Worm (Caenorhabditis elegans) whole organism, late embryonic: ENCODE data around the gene Y40B10A.11.

Source experiments
- F13H6.1 ChIP-seq: sonication (generic microtip); optimal IDR thresholded peaks from 2 replicates; lab custom pipeline; 2016; ENCODE audit warnings: missing genetic modification characterization, missing compliant biosample characterization
- K02D7.2 ChIP-seq: sonication (generic microtip); optimal IDR thresholded peaks from 2 replicates; lab custom pipeline; 2017; ENCODE audit warnings: mild to moderate bottlenecking, missing genetic modification characterization, missing compliant biosample characterization
- K09A11.1 ChIP-seq: sonication (generic microtip); optimal IDR thresholded peaks from 2 replicates; lab custom pipeline; 2017; ENCODE audit warnings: antibody characterized with exemption, mild to moderate bottlenecking, missing genetic modification characterization, missing compliant biosample characterization; ENCODE audit not compliant: insufficient read depth
- T23F11.4 ChIP-seq: fragments of 200-800 bp; sonication (Bioruptor generic); optimal IDR thresholded peaks from 2 replicates; lab custom pipeline; 2018; ENCODE audit warnings: mild to moderate bottlenecking, missing genetic modification characterization, missing compliant biosample characterization
- Y22D7AL.16 ChIP-seq: sonication (generic microtip); optimal IDR thresholded peaks from 2 replicates; lab custom pipeline; 2016; ENCODE audit warnings: missing genetic modification characterization, missing compliant biosample characterization
- ahr-1 ChIP-seq: sonication (generic microtip); optimal IDR thresholded peaks from 2 replicates; lab custom pipeline; 2016; ENCODE audit warnings: missing genetic modification characterization, missing compliant biosample characterization
- ceh-14 ChIP-seq: sonication (generic microtip); optimal IDR thresholded peaks from 2 replicates; lab custom pipeline; 2016; ENCODE audit warnings: missing genotype, missing genetic modification characterization, missing compliant biosample characterization
- ceh-18 ChIP-seq: sonication (generic microtip); optimal IDR thresholded peaks from 2 replicates; lab custom pipeline; 2016; ENCODE audit warnings: missing genetic modification characterization, missing compliant biosample characterization
- ceh-2 ChIP-seq: sonication (generic microtip); optimal IDR thresholded peaks from 2 replicates; lab custom pipeline; 2016; ENCODE audit warnings: missing genotype, missing genetic modification characterization, missing compliant biosample characterization
- ceh-24 ChIP-seq: sonication (generic microtip); optimal IDR thresholded peaks from 2 replicates; lab custom pipeline; 2016; ENCODE audit warnings: mild to moderate bottlenecking, missing genetic modification characterization, missing compliant biosample characterization
- ceh-34 ChIP-seq: sonication (generic microtip); optimal IDR thresholded peaks from 2 replicates; lab custom pipeline; 2016; ENCODE audit warnings: mild to moderate bottlenecking, missing genetic modification characterization, missing compliant biosample characterization
- ceh-45 ChIP-seq: fragments of 200-800 bp; sonication (Bioruptor generic); IDR thresholded peaks from 2 replicates; pipeline ENCODE4 v1.3.6; 2022; ENCODE audit warnings: missing genetic modification reagents, missing genetic modification characterization, missing compliant biosample characterization
- ceh-48 ChIP-seq: sonication (generic microtip); optimal IDR thresholded peaks from 2 replicates; lab custom pipeline; 2016; ENCODE audit warnings: missing genetic modification characterization, inconsistent platforms, missing compliant biosample characterization
- dmd-4 ChIP-seq: sonication (generic microtip); optimal IDR thresholded peaks from 2 replicates; lab custom pipeline; 2016; ENCODE audit warnings: borderline replicate concordance, missing genetic modification characterization, missing compliant biosample characterization
- dve-1 ChIP-seq: sonication (generic microtip); optimal IDR thresholded peaks from 2 replicates; lab custom pipeline; 2017; ENCODE audit warnings: antibody characterized with exemption, mild to moderate bottlenecking, missing genetic modification characterization, missing compliant biosample characterization
- elt-2 ChIP-seq: sonication (generic microtip); optimal IDR thresholded peaks from 2 replicates; lab custom pipeline; 2016; ENCODE audit warnings: missing genetic modification reagents, missing genetic modification characterization, missing compliant biosample characterization
- elt-4 ChIP-seq: sonication (generic microtip); optimal IDR thresholded peaks from 2 replicates; lab custom pipeline; 2016; ENCODE audit warnings: missing genetic modification characterization, missing compliant biosample characterization
- ets-4 ChIP-seq: sonication (generic microtip); optimal IDR thresholded peaks from 2 replicates; lab custom pipeline; 2016; ENCODE audit warnings: missing genetic modification characterization, missing compliant biosample characterization
- fkh-10 ChIP-seq: fragments of 150-350 bp; optimal IDR thresholded peaks from 2 replicates; lab custom pipeline; 2014; ENCODE audit warnings: missing biosample characterization, missing genetic modification reagents, missing genetic modification characterization
- hlh-13 ChIP-seq: fragments of 200-800 bp; sonication (Bioruptor generic); optimal IDR thresholded peaks from 2 replicates; lab custom pipeline; 2018; ENCODE audit warnings: mild to moderate bottlenecking, missing genetic modification characterization, missing compliant biosample characterization
- hlh-15 ChIP-seq: sonication (generic microtip); optimal IDR thresholded peaks from 2 replicates; lab custom pipeline; 2016; ENCODE audit warnings: missing genetic modification characterization, missing compliant biosample characterization
- hlh-6 ChIP-seq: sonication (generic microtip); optimal IDR thresholded peaks from 2 replicates; lab custom pipeline; 2016; ENCODE audit warnings: missing genotype, missing genetic modification characterization, missing compliant biosample characterization
- lim-6 ChIP-seq: sonication (generic microtip); optimal IDR thresholded peaks from 2 replicates; lab custom pipeline; 2016; ENCODE audit warnings: missing genetic modification characterization, missing compliant biosample characterization
- lin-11 ChIP-seq: fragments of 200-800 bp; sonication (Bioruptor generic); optimal IDR thresholded peaks from 2 replicates; lab custom pipeline; 2018; ENCODE audit warnings: mild to moderate bottlenecking, missing genetic modification characterization, missing compliant biosample characterization
- madf-2 ChIP-seq: sonication (generic microtip); optimal IDR thresholded peaks from 2 replicates; lab custom pipeline; 2017; ENCODE audit warnings: missing genetic modification characterization, missing compliant biosample characterization
- mec-3 ChIP-seq: sonication (generic microtip); optimal IDR thresholded peaks from 2 replicates; lab custom pipeline; 2016; ENCODE audit warnings: borderline replicate concordance, missing genetic modification characterization, missing compliant biosample characterization
- nfya-1 ChIP-seq: sonication (generic microtip); optimal IDR thresholded peaks from 2 replicates; lab custom pipeline; 2017; ENCODE audit warnings: missing genetic modification characterization, mild to moderate bottlenecking, missing compliant biosample characterization, antibody characterized with exemption, moderate library complexity
- nhr-232 ChIP-seq: sonication (generic microtip); optimal IDR thresholded peaks from 2 replicates; lab custom pipeline; 2016; ENCODE audit warnings: missing genetic modification characterization, missing compliant biosample characterization
- npax-4 ChIP-seq: sonication (generic microtip); optimal IDR thresholded peaks from 2 replicates; lab custom pipeline; 2016; ENCODE audit warnings: missing genetic modification characterization, missing compliant biosample characterization
- pag-3 ChIP-seq: sonication (generic microtip); optimal IDR thresholded peaks from 2 replicates; lab custom pipeline; 2016; ENCODE audit warnings: missing compliant biosample characterization, missing genetic modification characterization, borderline replicate concordance
- pat-9 ChIP-seq: fragments of 200-800 bp; sonication (Bioruptor generic); optimal IDR thresholded peaks from 2 replicates; lab custom pipeline; 2018; ENCODE audit warnings: mild to moderate bottlenecking, missing genetic modification characterization, moderate library complexity, missing compliant biosample characterization
- pax-1 ChIP-seq: fragments of 150-350 bp; optimal IDR thresholded peaks from 2 replicates; lab custom pipeline; 2014; ENCODE audit warnings: missing biosample characterization, missing genetic modification characterization
- pha-2 ChIP-seq: sonication (generic microtip); optimal IDR thresholded peaks from 2 replicates; lab custom pipeline; 2017; ENCODE audit warnings: mild to moderate bottlenecking, missing genetic modification characterization, missing compliant biosample characterization
- pha-4 ChIP-seq: fragments of 150-350 bp; optimal IDR thresholded peaks from 2 replicates; lab custom pipeline; 2018; ENCODE audit warnings: missing biosample characterization, missing genetic modification reagents, missing genetic modification characterization
- pros-1 ChIP-seq: fragments of 150-350 bp; optimal IDR thresholded peaks from 2 replicates; lab custom pipeline; 2014; ENCODE audit warnings: missing biosample characterization, missing genetic modification reagents, missing genetic modification characterization
- ref-2 ChIP-seq: sonication (generic microtip); optimal IDR thresholded peaks from 2 replicates; lab custom pipeline; 2016; ENCODE audit warnings: missing genetic modification characterization, missing compliant biosample characterization
- rnt-1 ChIP-seq: sonication (generic microtip); optimal IDR thresholded peaks from 2 replicates; lab custom pipeline; 2016; ENCODE audit warnings: missing genetic modification characterization, missing compliant biosample characterization
- sox-2 ChIP-seq: fragments of 200-800 bp; sonication (Bioruptor generic); IDR thresholded peaks from 2 replicates; pipeline ENCODE4 v1.3.6; 2022; ENCODE audit warnings: missing genetic modification reagents, missing genetic modification characterization, missing compliant biosample characterization
- sox-4 ChIP-seq: sonication (generic microtip); optimal IDR thresholded peaks from 2 replicates; lab custom pipeline; 2017; ENCODE audit warnings: mild to moderate bottlenecking, missing genetic modification characterization, inconsistent platforms, missing compliant biosample characterization
- syd-9 ChIP-seq: sonication (generic microtip); optimal IDR thresholded peaks from 2 replicates; lab custom pipeline; 2016; ENCODE audit warnings: mild to moderate bottlenecking, missing genetic modification characterization, moderate library complexity, missing compliant biosample characterization
- ttx-3 ChIP-seq: sonication (generic microtip); optimal IDR thresholded peaks from 2 replicates; lab custom pipeline; 2016; ENCODE audit warnings: missing genetic modification reagents, missing genetic modification characterization, missing compliant biosample characterization
- unc-3 ChIP-seq, 2 experiments: fragments of 200-800 bp in 1 of 2; sonication (Bioruptor generic) in 1 of 2; sonication (generic microtip) in 1 of 2; conservative IDR thresholded peaks in 1 of 2; optimal IDR thresholded peaks in 1 of 2; 2 replicates each; pipeline versions ENCODE4 v1.3.6 to Lab custom; 2016 to 2022; ENCODE audit warnings: missing compliant biosample characterization in 2 of 2, missing genetic modification characterization in 2 of 2, missing genetic modification reagents in 1 of 2
- unc-42 ChIP-seq: sonication (generic microtip); optimal IDR thresholded peaks from 2 replicates; lab custom pipeline; 2016; ENCODE audit warnings: missing genotype, missing genetic modification characterization, missing compliant biosample characterization

Y40B10A.11 gene

ce11 chrV:2051507-2051906 is at the start of gene Y40B10A.11:
TSS of gene Y40B10A.11 (minus strand) at chrV:2051607.
- TF ChIP-seq pat-9 (no peak), ets-4 (tag; lab: Kevin White, UChicago) (no peak), unc-42 (tag; lab: Kevin White, UChicago) (no peak), elt-4 (tag; lab: Kevin White, UChicago) (no peak), lin-11 (tag; lab: Kevin White, UChicago) (no peak), hlh-6 (tag; lab: Kevin White, UChicago) (no peak), npax-4 (tag; lab: Kevin White, UChicago) (no peak)
- TF ChIP-seq, all 69 proteins: peak for 0

- TF ChIP-seq unc-42 (tag; lab: Kevin White, UChicago) (no peak), ceh-2 (tag; lab: Kevin White, UChicago) (no peak), npax-4 (tag; lab: Kevin White, UChicago) (no peak), ceh-34 (tag; lab: Kevin White, UChicago) (no peak), lin-11 (tag; lab: Kevin White, UChicago) (no peak), sox-4 (no peak), ceh-18 (tag; lab: Kevin White, UChicago) (no peak), ahr-1 (tag; lab: Kevin White, UChicago) (no peak), hlh-15 (tag; lab: Kevin White, UChicago) (no peak), dmd-4 (tag; lab: Kevin White, UChicago) (no peak), ceh-14 (tag; lab: Kevin White, UChicago) (no peak), nfya-1 (tag; lab: Kevin White, UChicago) (no peak), ttx-3 (tag; lab: Kevin White, UChicago) (no peak), T23F11.4 (no peak), ceh-45 (GFP tag; lab: Robert Waterston, UW) (no peak), fkh-10 (no peak), madf-2 (tag; lab: Kevin White, UChicago) (no peak), ref-2 (tag; lab: Kevin White, UChicago) (no peak), rnt-1 (tag; lab: Kevin White, UChicago) (no peak)
- TF ChIP-seq, all 69 proteins: peak for 0
Observed at ce11 chrV:2099040-2099439, 47.6 kb upstream of the Y40B10A.11 start, which contains the start of gene F36F12.7. TSS of gene F36F12.7 (plus strand) at chrV:2099340.

ce11 chrV:2097653-2098052 is 46.2 kb upstream of the Y40B10A.11 start, which contains the start of gene clec-208:
TSS of gene clec-208 (plus strand) at chrV:2097953.
- TF ChIP-seq unc-3 (GFP tag; conservative IDR thresholded peaks at IDR 0.05; lab: Robert Waterston, UW) (no peak), unc-3 (tag; optimal IDR thresholded peaks at IDR 0.05; lab: Kevin White, UChicago) (no peak), ceh-24 (no peak), hlh-6 (tag; lab: Kevin White, UChicago) (no peak), sox-4 (no peak), pax-1 (no peak), pag-3 (tag; lab: Kevin White, UChicago) (no peak), lin-11 (tag; lab: Kevin White, UChicago) (no peak), K09A11.1 (tag; lab: Kevin White, UChicago) (no peak), elt-2 (no peak), F13H6.1 (no peak), pha-4 (tag; lab: Kevin White, UChicago) (no peak), mec-3 (no peak), ceh-48 (tag; lab: Kevin White, UChicago) (no peak), pha-2 (tag; lab: Kevin White, UChicago) (no peak)

- TF ChIP-seq ref-2 (tag; lab: Kevin White, UChicago) (no peak), K02D7.2 (tag; lab: Kevin White, UChicago) (no peak), Y22D7AL.16 (tag; lab: Kevin White, UChicago) (no peak), elt-4 (tag; lab: Kevin White, UChicago) (no peak), sox-2 (GFP tag; lab: Robert Waterston, UW) (no peak), syd-9 (tag; lab: Kevin White, UChicago) (no peak), pha-4 (tag; lab: Kevin White, UChicago) (no peak), hlh-6 (tag; lab: Kevin White, UChicago) (no peak), ceh-24 (no peak), nhr-232 (tag; lab: Kevin White, UChicago) (no peak), hlh-13 (GFP tag; lab: Kevin White, UChicago) (no peak), pros-1 (tag; lab: Kevin White, UChicago) (no peak), unc-3 (GFP tag; conservative IDR thresholded peaks at IDR 0.05; lab: Robert Waterston, UW) (no peak), unc-3 (tag; optimal IDR thresholded peaks at IDR 0.05; lab: Kevin White, UChicago) (no peak), dve-1 (tag; lab: Kevin White, UChicago) (no peak), hlh-15 (tag; lab: Kevin White, UChicago) (no peak), lim-6 (tag; lab: Kevin White, UChicago) (no peak), ceh-45 (GFP tag; lab: Robert Waterston, UW) (no peak)
Observed at ce11 chrV:2095772-2096171, 44.4 kb upstream of the Y40B10A.11 start, which contains the start of gene clec-207. TSS of gene clec-207 (plus strand) at chrV:2096072.
